Fruit fly (Drosophila melanogaster) whole organism, embryonic: ENCODE results near the gene Sfp93F.
A peak's percentile ranks its signal among the peaks of the same experiment; 100 is the strongest.

Source experiments
- Atf6 ChIP-seq: fragments of 200-800 bp; sonication (Bioruptor generic); IDR thresholded peaks from 2 replicates; pipeline ENCODE4 v1.3.6; 2022; ENCODE audit warnings: missing biosample characterization, missing genetic modification characterization
- Awh ChIP-seq: fragments of 200-800 bp; sonication (Bioruptor generic); IDR thresholded peaks from 2 replicates; pipeline ENCODE4, ENCODE4 v1.3.6; 2022; ENCODE audit warnings: missing biosample characterization, missing genetic modification characterization
- Bteb2 ChIP-seq: fragments of 200-800 bp; sonication (Bioruptor generic); optimal IDR thresholded peaks from 2 replicates; lab custom pipeline; 2016; ENCODE audit warnings: missing biosample characterization, missing genetic modification characterization
- CG10147 ChIP-seq: fragments of 200-800 bp; sonication (Bioruptor generic); optimal IDR thresholded peaks from 2 replicates; lab custom pipeline; 2019; ENCODE audit warnings: missing biosample characterization, mild to moderate bottlenecking, missing genetic modification characterization, moderate library complexity
- CG11695 ChIP-seq: fragments of 200-800 bp; sonication (Bioruptor generic); IDR thresholded peaks from 3 replicates; pipeline ENCODE4 v1.3.6; 2022; ENCODE audit warnings: missing biosample characterization, missing genetic modification characterization
- CG12744 ChIP-seq: fragments of 200-800 bp; sonication (Bioruptor generic); optimal IDR thresholded peaks from 2 replicates; lab custom pipeline; 2016; ENCODE audit warnings: missing biosample characterization, missing genetic modification characterization
- CG14441 ChIP-seq: fragments of 200-800 bp; sonication (Bioruptor generic); IDR thresholded peaks from 2 replicates; pipeline ENCODE4 v1.3.6; 2022; ENCODE audit warnings: missing biosample characterization, missing genetic modification characterization
- CG15514 ChIP-seq: fragments of 200-800 bp; sonication (Bioruptor generic); optimal IDR thresholded peaks from 3 replicates; lab custom pipeline; 2017; ENCODE audit warnings: missing biosample characterization, missing genetic modification characterization, mild to moderate bottlenecking, moderate library complexity, missing genetic modification reagents
- CG17328 ChIP-seq: fragments of 200-800 bp; sonication (Bioruptor generic); IDR thresholded peaks from 2 replicates; pipeline ENCODE4 v1.3.6; 2022; ENCODE audit warnings: missing biosample characterization, missing genetic modification characterization
- CG17802 ChIP-seq: fragments of 200-800 bp; sonication (Bioruptor generic); optimal IDR thresholded peaks from 2 replicates; lab custom pipeline; 2018; ENCODE audit warnings: missing biosample characterization, mild to moderate bottlenecking, missing genetic modification characterization, moderate library complexity
- CG2129 ChIP-seq: fragments of 200-800 bp; sonication (Bioruptor generic); IDR thresholded peaks from 2 replicates; pipeline ENCODE4 v1.3.6; 2022; ENCODE audit warnings: missing biosample characterization, missing genetic modification characterization; ENCODE audit not compliant: partially characterized antibody
- CG4404 ChIP-seq: fragments of 200-800 bp; sonication (Bioruptor generic); IDR thresholded peaks from 2 replicates; pipeline ENCODE4 v1.3.6; 2022; ENCODE audit warnings: missing biosample characterization, missing genetic modification characterization
- CG7372 ChIP-seq: fragments of 200-800 bp; sonication (Bioruptor generic); IDR thresholded peaks from 2 replicates; pipeline ENCODE4 v1.3.6; 2022; ENCODE audit warnings: missing biosample characterization, missing genetic modification characterization
- CG8281 ChIP-seq: fragments of 200-800 bp; sonication (Bioruptor generic); optimal IDR thresholded peaks from 2 replicates; lab custom pipeline; 2018; ENCODE audit warnings: missing biosample characterization, mild to moderate bottlenecking, missing genetic modification characterization, moderate library complexity
- CG8388 ChIP-seq: fragments of 200-800 bp; sonication (Bioruptor generic); optimal IDR thresholded peaks from 2 replicates; lab custom pipeline; 2019; ENCODE audit warnings: missing biosample characterization, mild to moderate bottlenecking, missing genetic modification characterization, moderate library complexity
- CG8944 ChIP-seq: fragments of 200-800 bp; sonication (Bioruptor generic); optimal IDR thresholded peaks from 3 replicates; lab custom pipeline; 2016; ENCODE audit warnings: missing biosample characterization, missing genetic modification characterization
- CG9876 ChIP-seq: fragments of 200-800 bp; sonication (Bioruptor generic); optimal IDR thresholded peaks from 2 replicates; lab custom pipeline; 2016; ENCODE audit warnings: missing biosample characterization, missing genetic modification characterization
- CHES-1-like ChIP-seq: fragments of 200-800 bp; sonication (Bioruptor generic); optimal IDR thresholded peaks from 2 replicates; lab custom pipeline; 2016; ENCODE audit warnings: missing biosample characterization, missing genetic modification characterization
- Doc3 ChIP-seq: fragments of 200-800 bp; sonication (Bioruptor generic); IDR thresholded peaks from 3 replicates; pipeline ENCODE4 v1.3.6; 2022; ENCODE audit warnings: missing biosample characterization, missing genetic modification characterization; ENCODE audit not compliant: partially characterized antibody
- Eip74EF ChIP-seq, 2 experiments: fragments of 200-800 bp in 1 of 2; fragments of >200 bp in 1 of 2; sonication (Bioruptor generic) in 1 of 2; optimal IDR thresholded peaks; 2 replicates each; lab custom pipeline; 2017 to 2019; ENCODE audit warnings: missing biosample characterization in 2 of 2, missing genetic modification characterization in 2 of 2, mild to moderate bottlenecking in 1 of 2, moderate library complexity in 1 of 2
- Ets97D ChIP-seq: fragments of 200-800 bp; sonication (Bioruptor generic); optimal IDR thresholded peaks from 3 replicates; lab custom pipeline; 2016; ENCODE audit warnings: missing biosample characterization, missing genetic modification characterization
- HLHmδ ChIP-seq: fragments of 200-800 bp; sonication (Bioruptor generic); optimal IDR thresholded peaks from 2 replicates; lab custom pipeline; 2018; ENCODE audit warnings: missing biosample characterization, mild to moderate bottlenecking, missing genetic modification characterization, moderate library complexity
- NK7.1 ChIP-seq: fragments of 200-800 bp; sonication (Bioruptor generic); optimal IDR thresholded peaks from 3 replicates; lab custom pipeline; 2016; ENCODE audit warnings: missing biosample characterization, missing genetic modification characterization
- PHDP ChIP-seq: fragments of 200-800 bp; sonication (Bioruptor generic); optimal IDR thresholded peaks from 3 replicates; lab custom pipeline; 2018; ENCODE audit warnings: missing biosample characterization, mild to moderate bottlenecking, missing genetic modification characterization, moderate library complexity
- Pdp1 ChIP-seq, 2 experiments: fragments of 200-800 bp; sonication (Bioruptor generic); optimal IDR thresholded peaks; 3 replicates each; lab custom pipeline; 2016; ENCODE audit warnings: missing biosample characterization in 2 of 2, missing genetic modification characterization in 2 of 2, mild to moderate bottlenecking in 1 of 2, moderate library complexity in 1 of 2
- Sry-δ ChIP-seq: fragments of 200-800 bp; sonication (Bioruptor generic); optimal IDR thresholded peaks from 2 replicates; lab custom pipeline; 2016; ENCODE audit warnings: missing biosample characterization, missing genetic modification characterization
- Taf1 ChIP-seq: fragments of 200-800 bp; sonication (Bioruptor generic); IDR thresholded peaks from 2 replicates; pipeline ENCODE4 v1.3.6; 2022; ENCODE audit warnings: missing biosample characterization, missing genetic modification characterization
- ash1 ChIP-seq: fragments of 200-800 bp; sonication (Bioruptor generic); optimal IDR thresholded peaks from 2 replicates; lab custom pipeline; 2018; ENCODE audit warnings: missing biosample characterization, mild to moderate bottlenecking, missing genetic modification characterization
- bbx ChIP-seq: fragments of 200-800 bp; sonication (Bioruptor generic); IDR thresholded peaks from 2 replicates; pipeline ENCODE4 v1.3.6; 2022; ENCODE audit warnings: missing biosample characterization, missing genetic modification characterization; ENCODE audit not compliant: partially characterized antibody
- cato ChIP-seq: fragments of 200-800 bp; sonication (Bioruptor generic); optimal IDR thresholded peaks from 2 replicates; lab custom pipeline; 2016; ENCODE audit warnings: missing biosample characterization, missing genetic modification characterization, borderline replicate concordance
- chinmo ChIP-seq: fragments of 200-800 bp; sonication (Bioruptor generic); IDR thresholded peaks from 4 replicates; pipeline ENCODE4 v1.3.6; 2022; ENCODE audit warnings: missing biosample characterization, missing genetic modification characterization; ENCODE audit not compliant: partially characterized antibody
- crol ChIP-seq: fragments of 200-800 bp; sonication (Bioruptor generic); IDR thresholded peaks from 2 replicates; pipeline ENCODE4 v1.3.6; 2022; ENCODE audit warnings: missing biosample characterization, missing genetic modification characterization
- disco-r ChIP-seq: fragments of 200-800 bp; sonication (Bioruptor generic); optimal IDR thresholded peaks from 2 replicates; lab custom pipeline; 2016; ENCODE audit warnings: missing biosample characterization, missing genetic modification characterization
- eyg ChIP-seq: fragments of 200-800 bp; sonication (Bioruptor generic); optimal IDR thresholded peaks from 3 replicates; lab custom pipeline; 2016; ENCODE audit warnings: missing biosample characterization, missing genetic modification characterization
- fd3F ChIP-seq: fragments of 200-800 bp; sonication (Bioruptor generic); optimal IDR thresholded peaks from 2 replicates; lab custom pipeline; 2018; ENCODE audit warnings: missing biosample characterization, mild to moderate bottlenecking, missing genetic modification characterization, moderate library complexity
- fd64A ChIP-seq: fragments of 200-800 bp; sonication (Bioruptor generic); optimal IDR thresholded peaks from 3 replicates; lab custom pipeline; 2018; ENCODE audit warnings: missing biosample characterization, mild to moderate bottlenecking, missing genetic modification characterization
- hbn ChIP-seq: fragments of 200-800 bp; sonication (Bioruptor generic); IDR thresholded peaks from 2 replicates; pipeline ENCODE4 v1.3.6; 2022; ENCODE audit warnings: missing biosample characterization, missing genetic modification characterization; ENCODE audit not compliant: partially characterized antibody
- ind ChIP-seq: fragments of 200-800 bp; sonication (Bioruptor generic); optimal IDR thresholded peaks from 3 replicates; lab custom pipeline; 2016; ENCODE audit warnings: missing biosample characterization, missing genetic modification characterization
- mld ChIP-seq: fragments of 200-800 bp; sonication (Bioruptor generic); IDR thresholded peaks from 3 replicates; pipeline ENCODE4 v1.3.6; 2022; ENCODE audit warnings: missing biosample characterization, missing genetic modification characterization; ENCODE audit not compliant: partially characterized antibody
- otp ChIP-seq: fragments of 200-800 bp; sonication (Bioruptor generic); IDR thresholded peaks from 3 replicates; pipeline ENCODE4, ENCODE4 v1.3.6; 2022; ENCODE audit warnings: missing biosample characterization, missing genetic modification characterization
- prd ChIP-seq, 3 experiments: fragments of >200 bp in 2 of 3; fragments of 200-800 bp in 1 of 3; sonication (Bioruptor generic) in 1 of 3; optimal IDR thresholded peaks in 2 of 3; IDR thresholded peaks in 1 of 3; 2 replicates in 2 of 3; 3 replicates in 1 of 3; pipeline versions ENCODE4 v1.3.6 to Lab custom; 2017 to 2022; ENCODE audit warnings: missing biosample characterization in 1 of 3, missing genetic modification characterization in 1 of 3
- sc ChIP-seq, 3 experiments: fragments of >200 bp in 2 of 3; fragments of 200-800 bp in 1 of 3; sonication (Bioruptor generic) in 1 of 3; optimal IDR thresholded peaks; 2 replicates in 2 of 3; 3 replicates in 1 of 3; lab custom pipeline; 2017; ENCODE audit warnings: mild to moderate bottlenecking in 1 of 3, missing biosample characterization in 1 of 3, missing genetic modification characterization in 1 of 3, missing genetic modification reagents in 1 of 3
- sisA ChIP-seq: fragments of 200-800 bp; sonication (Bioruptor generic); IDR thresholded peaks from 2 replicates; pipeline ENCODE4 v1.3.6; 2022; ENCODE audit warnings: missing biosample characterization, missing genetic modification characterization
- sqz ChIP-seq: fragments of 200-800 bp; sonication (Bioruptor generic); optimal IDR thresholded peaks from 3 replicates; lab custom pipeline; 2018; ENCODE audit warnings: missing biosample characterization, mild to moderate bottlenecking, missing genetic modification characterization
- tll ChIP-seq, 2 experiments: fragments of 200-800 bp in 1 of 2; fragments of >200 bp in 1 of 2; sonication (Bioruptor generic) in 1 of 2; optimal IDR thresholded peaks; 2 replicates each; lab custom pipeline; 2017 to 2019; ENCODE audit warnings: missing biosample characterization in 2 of 2, missing genetic modification characterization in 2 of 2, mild to moderate bottlenecking in 1 of 2, moderate library complexity in 1 of 2
- trh ChIP-seq: fragments of 200-800 bp; sonication (Bioruptor generic); optimal IDR thresholded peaks from 2 replicates; lab custom pipeline; 2016; ENCODE audit warnings: missing biosample characterization, missing genetic modification characterization
- vnd ChIP-seq: fragments of 200-800 bp; sonication (Bioruptor generic); IDR thresholded peaks from 3 replicates; pipeline ENCODE4 v1.3.6; 2022; ENCODE audit warnings: missing biosample characterization, missing genetic modification characterization; ENCODE audit not compliant: partially characterized antibody
- zen ChIP-seq: fragments of 200-800 bp; sonication (Bioruptor generic); optimal IDR thresholded peaks from 3 replicates; lab custom pipeline; 2018; ENCODE audit warnings: missing biosample characterization, mild to moderate bottlenecking, missing genetic modification characterization, moderate library complexity

Sfp93F gene

DNA sequence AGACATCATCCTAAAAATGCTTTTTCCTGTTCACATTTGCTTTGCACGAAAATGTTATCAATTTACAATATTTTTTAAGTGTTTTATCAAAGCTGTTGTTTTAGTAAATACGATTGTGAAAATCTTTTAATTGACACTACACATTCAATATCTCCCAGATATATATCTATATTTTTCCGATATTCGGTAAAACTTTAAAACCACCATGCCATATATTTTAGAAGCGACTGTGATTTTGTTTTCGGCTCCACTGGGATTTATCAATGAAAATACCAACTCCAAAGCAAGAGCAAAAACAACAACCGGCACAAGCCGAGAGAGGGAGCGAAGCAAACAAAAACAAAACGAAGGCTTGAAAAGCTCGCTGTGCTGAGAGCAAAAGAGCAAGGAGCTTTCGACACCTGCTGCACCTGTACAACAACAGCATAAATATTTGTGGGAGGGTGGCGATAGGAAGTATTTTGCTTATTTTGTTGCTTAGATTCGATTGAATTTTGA lies 16.1 kb downstream of the Sfp93F start (continued):
- no peak for TF ChIP-seq trh
- TF ChIP-seq CG12744 (GFP tag; lab: Kevin White, UChicago), result peak; percentile 52
- TF ChIP-seq CG8944 (GFP tag; lab: Kevin White, UChicago), result no peak
- TF ChIP-seq CG10147, result peak; percentile 52
- TF ChIP-seq CG8281 (tag; lab: Kevin White, UChicago), result peak; percentile 11
- peak; percentile 67 for TF ChIP-seq PHDP (tag; lab: Kevin White, UChicago)
- TF ChIP-seq CG7372 (GFP tag; lab: Robert Waterston, UW), result no peak
- no peak for TF ChIP-seq Doc3 (GFP tag; lab: Robert Waterston, UW)
- peak in 1 of 2 experiments; percentile 42 for TF ChIP-seq Eip74EF (GFP tag; optimal IDR thresholded peaks at IDR 0.05; lab: Kevin White, UChicago)
- TF ChIP-seq crol (GFP tag; lab: Robert Waterston, UW), result no peak
- no peak for TF ChIP-seq prd (optimal IDR thresholded peaks at IDR 0.05; lab: Kevin White, UChicago)
- 0 out of 3 replicates have a peak, but pooled peaks have one; percentile 11 for TF ChIP-seq prd (GFP tag; IDR thresholded peaks at IDR 0.05; lab: Robert Waterston, UW)
- no peak for TF ChIP-seq CG4404
- peak; percentile 54; the same call in 2 of the 3 replicates for TF ChIP-seq CG11695 (GFP tag; lab: Robert Waterston, UW)
- no peak for TF ChIP-seq fd64A (GFP tag; lab: Kevin White, UChicago)
- no peak for TF ChIP-seq Sry-δ (GFP tag; lab: Kevin White, UChicago)
- TF ChIP-seq CG8388 (GFP tag; lab: Kevin White, UChicago), result peak; percentile 59
- TF ChIP-seq CG2129 (GFP tag; lab: Robert Waterston, UW), result no peak
- no peak for TF ChIP-seq vnd
- no peak for TF ChIP-seq CG17802 (tag; lab: Kevin White, UChicago)
- TF ChIP-seq Ets97D (GFP tag; lab: Kevin White, UChicago), result no peak
- TF ChIP-seq ind, result peak; percentile 10
- peak; percentile 52; the same call in 1 of the 2 replicates for TF ChIP-seq CG14441 (GFP tag; lab: Robert Waterston, UW)
- TF ChIP-seq eyg (GFP tag; lab: Kevin White, UChicago), result no peak
- TF ChIP-seq HLHmδ (GFP tag; lab: Kevin White, UChicago), result no peak
- TF ChIP-seq sisA (GFP tag; lab: Robert Waterston, UW), result no peak
- peak; percentile 15 to 16 for TF ChIP-seq Pdp1 (GFP tag; optimal IDR thresholded peaks at IDR 0.05; lab: Kevin White, UChicago)
- no peak for TF ChIP-seq Atf6
- no peak for TF ChIP-seq CHES-1-like (GFP tag; lab: Kevin White, UChicago)
- TF ChIP-seq cato (GFP tag; lab: Kevin White, UChicago), result no peak
- TF ChIP-seq Bteb2 (GFP tag; lab: Kevin White, UChicago), result peak; percentile 33
- no peak for TF ChIP-seq sqz (GFP tag; lab: Kevin White, UChicago)
- TF ChIP-seq CG15514, result peak; percentile 19
- TF ChIP-seq mld (GFP tag; lab: Robert Waterston, UW), result no peak
- peak; percentile 33 for TF ChIP-seq NK7.1 (GFP tag; lab: Kevin White, UChicago)
- no peak for TF ChIP-seq sc (optimal IDR thresholded peaks at IDR 0.05; lab: Kevin White, UChicago)
- no peak for TF ChIP-seq sc (GFP tag; optimal IDR thresholded peaks at IDR 0.05; lab: Kevin White, UChicago)
- no peak for TF ChIP-seq Awh
- no peak for TF ChIP-seq CG9876 (GFP tag; lab: Kevin White, UChicago)
- no peak for TF ChIP-seq hbn
- TF ChIP-seq zen (tag; lab: Kevin White, UChicago), result no peak
- peak; percentile 83; the same call in 3 of the 4 replicates for TF ChIP-seq chinmo (GFP tag; lab: Robert Waterston, UW)
- no peak for TF ChIP-seq ash1 (GFP tag; lab: Kevin White, UChicago)
- TF ChIP-seq disco-r (GFP tag; lab: Kevin White, UChicago), result no peak
- no peak for TF ChIP-seq otp (GFP tag; lab: Robert Waterston, UW)
- TF ChIP-seq fd3F (GFP tag; lab: Kevin White, UChicago), result peak; percentile 47
- TF ChIP-seq bbx (GFP tag; lab: Robert Waterston, UW), result no peak
- TF ChIP-seq Taf1, result no peak
- no peak for TF ChIP-seq tll (GFP tag; optimal IDR thresholded peaks at IDR 0.05; lab: Kevin White, UChicago)
- TF ChIP-seq CG17328, result no peak
